Worm (Caenorhabditis elegans) whole organism, midembryonic: ENCODE measurements around the gene F02A9.1.

Source experiments
- T22C8.4 ChIP-seq: fragments of 200-800 bp; sonication (Bioruptor generic); IDR thresholded peaks from 2 replicates; pipeline ENCODE4 v1.3.6; 2022; ENCODE audit warnings: missing genetic modification characterization, missing compliant biosample characterization
- flt-1 ChIP-seq: fragments of 200-800 bp; sonication (Bioruptor generic); IDR thresholded peaks from 2 replicates; pipeline ENCODE4 v1.3.6; 2022; ENCODE audit warnings: missing genetic modification characterization, missing compliant biosample characterization
- ref-1 ChIP-seq: fragments of 200-800 bp; sonication (Bioruptor generic); conservative IDR thresholded peaks from 2 replicates; pipeline ENCODE4 v1.3.6; 2022; ENCODE audit warnings: missing genetic modification reagents, missing genetic modification characterization, missing compliant biosample characterization
- ztf-23 ChIP-seq: fragments of 200-800 bp; sonication (Bioruptor generic); IDR thresholded peaks from 2 replicates; pipeline ENCODE4 v1.3.6; 2022; ENCODE audit warnings: missing genetic modification reagents, missing genetic modification characterization, missing compliant biosample characterization

DNA sequence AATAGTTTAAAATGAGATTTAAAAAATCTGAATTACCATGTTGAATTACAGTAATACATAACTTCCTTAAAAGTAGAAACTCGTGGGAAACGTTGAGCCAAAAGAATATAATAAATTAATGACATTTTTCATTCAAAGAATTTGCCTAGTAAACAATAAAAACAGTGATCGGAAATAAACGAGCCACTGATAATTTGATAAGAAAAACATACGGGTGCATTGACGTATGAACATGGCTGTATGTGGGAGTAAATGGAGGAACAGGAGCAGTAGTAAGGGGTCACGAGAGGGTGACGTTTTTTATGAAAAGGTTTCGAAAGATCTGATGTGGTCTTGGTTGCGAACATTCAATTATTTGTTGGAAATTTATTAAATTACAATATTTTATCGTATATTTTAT lies 46.8 kb downstream of the F02A9.1 start:
- TF ChIP-seq T22C8.4: no peak
- TF ChIP-seq ref-1 (GFP tag; lab: Robert Waterston, UW): no peak
- TF ChIP-seq ztf-23 (GFP tag; lab: Robert Waterston, UW): no peak
- TF ChIP-seq flt-1 (GFP tag; lab: Robert Waterston, UW): no peak
